Fruit fly (Drosophila melanogaster): ENCODE measurements around the gene beta-Man.
"Not testable (repeated sequence)": the region's sequence is repeated elsewhere in the genome, so short reads cannot be mapped to it uniquely, and the experiment has no call there.

Gene beta-Man

DNA sequence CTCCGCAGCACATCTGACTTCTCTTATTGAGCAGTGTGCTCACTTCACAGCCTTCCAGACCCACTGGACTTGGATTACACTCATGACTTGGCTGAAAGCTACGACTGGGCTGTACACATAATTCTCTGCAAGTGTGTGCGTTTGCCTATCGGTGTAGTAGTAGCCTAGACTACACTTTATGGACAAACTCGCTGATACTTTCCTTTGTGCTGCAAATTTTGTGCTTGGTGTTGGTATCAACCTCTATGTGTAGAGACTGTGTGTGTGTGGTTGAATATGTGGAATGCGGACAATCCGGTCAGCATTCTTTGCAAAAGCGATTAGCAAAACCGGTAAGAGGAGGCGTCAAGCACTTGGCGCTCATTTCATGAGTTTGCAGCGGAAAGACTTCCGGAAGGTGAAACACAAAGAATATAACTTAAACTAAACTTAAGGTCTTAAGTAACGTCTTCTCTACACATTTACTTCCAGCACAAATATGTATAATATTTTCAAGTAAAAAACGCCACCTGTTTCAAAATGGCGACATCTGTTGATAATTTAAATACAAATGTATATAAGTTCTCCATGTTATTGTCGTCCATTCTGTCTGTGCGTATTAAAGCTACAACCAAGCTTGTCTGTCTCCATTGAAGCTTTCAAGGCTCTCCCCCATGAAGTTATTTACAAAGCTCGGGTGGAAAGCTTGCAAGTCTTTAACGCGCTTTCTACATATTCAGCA lies 10.0 kb upstream of the beta-Man start (continued):
- TF ChIP-seq CG4707 (GFP tag; optimal IDR thresholded peaks at IDR 0.05) (no peak), Med (GFP tag) (peak; percentile 27), CG13894 (tag; optimal IDR thresholded peaks at IDR 0.05) (peak; percentile 91), nom (GFP tag; optimal IDR thresholded peaks at IDR 0.05) (peak; percentile 42), tx (GFP tag; optimal IDR thresholded peaks at IDR 0.05) (no peak), CG12769 (tag; optimal IDR thresholded peaks at IDR 0.05) (peak; percentile 62), Rx (GFP tag; IDR thresholded peaks at IDR 0.05) (no peak), Opbp (GFP tag; IDR thresholded peaks at IDR 0.05; ENCODE audit: partially characterized antibody) (0 out of 3 replicates have a peak, but pooled peaks have one; percentile 4), Lhr (GFP tag; optimal IDR thresholded peaks at IDR 0.05) (peak; percentile 51), cg (GFP tag; optimal IDR thresholded peaks at IDR 0.05) (peak; percentile 72), Hmr (GFP tag; optimal IDR thresholded peaks at IDR 0.05) (peak; percentile 35)

DNA sequence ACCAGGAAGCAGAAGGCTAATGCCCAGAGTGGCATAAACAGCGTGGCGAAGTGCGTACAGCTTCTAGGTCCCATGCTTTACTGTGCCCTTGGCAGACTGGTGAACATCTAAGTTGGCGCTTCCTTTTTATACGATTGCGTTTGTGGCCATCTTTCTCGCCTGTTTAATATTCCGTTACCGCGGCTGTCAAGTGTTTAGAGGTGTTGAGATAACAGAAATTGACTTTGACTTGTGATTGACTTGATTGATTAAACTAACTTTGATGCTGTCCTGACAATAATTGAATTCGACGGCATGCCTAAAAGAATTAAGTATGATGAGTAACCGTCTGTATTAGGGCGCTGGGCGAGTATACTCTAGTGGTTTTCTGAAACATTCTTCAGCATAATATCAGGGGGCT lies 6.8 kb upstream of the beta-Man start, which contains the start of gene Dsk:
Gene Dsk, minus strand, starts transcription at position 101 of the 400 bp plus-strand sequence.
- no peak for TF ChIP-seq cas (GFP tag; IDR thresholded peaks at IDR 0.05)
- TF ChIP-seq TFAM (GFP tag; optimal IDR thresholded peaks at IDR 0.05), result no peak
- TF ChIP-seq esg (GFP tag; conservative IDR thresholded peaks at IDR 0.05), result 0 out of 2 replicates have a peak, but pooled peaks have one; percentile 8

dm6 chr3R:4211483-4211882 lies 14.5 kb downstream of the beta-Man start, which contains the start of gene aux:
TSS of gene aux (plus strand) at chr3R:4211783.
- TF ChIP-seq Med (GFP tag); run (tag; optimal IDR thresholded peaks at IDR 0.05); Elba2 (GFP tag; optimal IDR thresholded peaks at IDR 0.05): not testable (repeated sequence)

- TF ChIP-seq MBD-R2 (GFP tag; IDR thresholded peaks at IDR 0.05) (peak; percentile 31), Fer2 (tag; optimal IDR thresholded peaks at IDR 0.05) (no peak), Xbp1 (GFP tag; optimal IDR thresholded peaks at IDR 0.05) (peak; percentile 82), CG10267 (tag; optimal IDR thresholded peaks at IDR 0.05) (peak; percentile 26), Max (GFP tag; optimal IDR thresholded peaks at IDR 0.05) (peak; percentile 40), Spps (tag; optimal IDR thresholded peaks at IDR 0.05) (peak; percentile 3), lov (optimal IDR thresholded peaks at IDR 0.05) (no peak), lov (GFP tag; IDR thresholded peaks at IDR 0.05) (peak; percentile 86), CG5953 (GFP tag; IDR thresholded peaks at IDR 0.05) (peak; percentile 88), row (GFP tag; IDR thresholded peaks at IDR 0.05) (peak; percentile 84), ERR (GFP tag; optimal IDR thresholded peaks at IDR 0.05) (peak; percentile 13), Atf6 (GFP tag; IDR thresholded peaks at IDR 0.05) (peak; percentile 72; the same call in 1 of the 2 replicates), Sox102F (GFP tag; optimal IDR thresholded peaks at IDR 0.05) (peak; percentile 87), CG18764 (GFP tag; optimal IDR thresholded peaks at IDR 0.05) (peak; percentile 60), CG2116 (GFP tag; optimal IDR thresholded peaks at IDR 0.05) (no peak), vvl (GFP tag; IDR thresholded peaks at IDR 0.05) (peak; percentile 93), BtbVII (GFP tag; optimal IDR thresholded peaks at IDR 0.05) (peak; percentile 59), Optix (GFP tag; IDR thresholded peaks at IDR 0.05) (peak; percentile 87), CG43689 (GFP tag; IDR thresholded peaks at IDR 0.05) (peak; percentile 70), CG18262 (tag; optimal IDR thresholded peaks at IDR 0.05) (peak; percentile 71), disco-r (GFP tag; optimal IDR thresholded peaks at IDR 0.05) (peak; percentile 11), Mes4 (GFP tag; optimal IDR thresholded peaks at IDR 0.05) (peak; percentile 56), z (GFP tag; IDR thresholded peaks at IDR 0.05) (0 out of 3 replicates have a peak, but pooled peaks have one; percentile 51), D19A (tag; optimal IDR thresholded peaks at IDR 0.05) (peak; percentile 57), CG17612 (GFP tag; IDR thresholded peaks at IDR 0.05) (peak; percentile 69; the same call in 1 of the 2 replicates), CG9797 (GFP tag; optimal IDR thresholded peaks at IDR 0.05) (no peak), CG14710 (tag; optimal IDR thresholded peaks at IDR 0.05) (peak; percentile 23), mld (GFP tag; IDR thresholded peaks at IDR 0.05; ENCODE audit: partially characterized antibody) (no peak), amos (GFP tag; IDR thresholded peaks at IDR 0.05; ENCODE audit: partially characterized antibody) (no peak)
These were observed 17.0 kb downstream of the beta-Man start for dm6 chr3R:4214038-4214437.
